Fruit fly (Drosophila melanogaster): Measurements from ENCODE around the gene CG31253.

Gene CG31253

DNA sequence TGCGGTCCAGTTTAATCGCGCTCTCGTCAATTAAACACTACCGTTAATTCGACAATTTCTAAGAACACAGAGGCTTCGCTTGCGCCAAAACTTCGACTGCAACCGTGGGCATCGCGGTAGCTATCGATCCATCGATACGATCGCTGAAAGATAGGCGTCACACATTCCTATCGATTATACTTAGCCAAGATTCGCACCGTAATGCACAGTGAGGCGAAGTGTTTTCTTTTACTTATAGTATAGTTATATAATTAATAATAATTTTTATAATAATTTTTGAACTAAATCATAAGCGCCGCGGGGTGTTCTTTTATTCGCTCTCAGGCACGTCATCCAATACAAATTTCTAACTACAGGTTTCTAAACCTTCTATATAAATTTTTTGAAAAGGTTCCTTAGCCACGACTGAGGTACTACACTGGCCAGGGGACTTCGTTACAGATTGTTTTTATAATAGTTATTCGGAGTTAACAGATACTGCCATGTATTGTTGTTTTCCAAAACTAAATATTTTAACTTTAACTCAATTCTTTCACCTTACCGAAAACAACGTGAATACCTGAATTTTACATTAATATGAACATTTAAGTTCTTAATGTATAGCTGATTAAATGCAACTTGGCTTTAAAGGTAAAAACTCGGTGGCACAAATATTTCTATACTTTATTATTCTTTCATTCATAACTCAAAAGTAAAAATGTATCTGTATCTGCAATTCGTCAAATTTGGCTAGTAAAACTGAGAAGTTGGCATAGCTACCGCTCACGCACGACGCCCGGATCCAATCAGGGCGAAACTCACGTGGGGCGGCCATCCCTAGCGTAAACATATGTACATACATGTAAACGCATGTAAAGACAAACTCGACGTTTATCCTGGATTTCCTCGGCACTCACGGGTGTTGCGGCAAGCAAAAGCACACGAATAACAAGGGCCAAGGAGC, 22.4 kb downstream of the CG31253 start, which contains the start of the genes NSD and BOD1 (continued):
- no peak for TF ChIP-seq Nf-YA (GFP tag; IDR thresholded peaks at IDR 0.05)
- no peak for TF ChIP-seq CG6254 (GFP tag; optimal IDR thresholded peaks at IDR 0.05)
- peak; percentile 51 for TF ChIP-seq CG17186 (GFP tag; optimal IDR thresholded peaks at IDR 0.05)
- TF ChIP-seq CG9876 (GFP tag; optimal IDR thresholded peaks at IDR 0.05), result peak; percentile 2
- TF ChIP-seq CG3726 (GFP tag; IDR thresholded peaks at IDR 0.05), result peak; percentile 50; the same call in 1 of the 3 replicates
- no peak for TF ChIP-seq luna (GFP tag; optimal IDR thresholded peaks at IDR 0.05)
- no peak for TF ChIP-seq org-1 (GFP tag; optimal IDR thresholded peaks at IDR 0.05)
- peak; percentile 68 for TF ChIP-seq ssp (GFP tag; IDR thresholded peaks at IDR 0.05)
- peak; percentile 85 for TF ChIP-seq Scr (GFP tag; IDR thresholded peaks at IDR 0.05; ENCODE audit: partially characterized antibody)
- no peak for TF ChIP-seq CG1792 (GFP tag; optimal IDR thresholded peaks at IDR 0.05)
- no peak for TF ChIP-seq Kr (GFP tag; optimal IDR thresholded peaks at IDR 0.05)
- TF ChIP-seq Atf6 (GFP tag; IDR thresholded peaks at IDR 0.05), result no peak
- TF ChIP-seq E2f2 (GFP tag; IDR thresholded peaks at IDR 0.05), result peak; percentile 66
- no peak for TF ChIP-seq Atf-2 (GFP tag; optimal IDR thresholded peaks at IDR 0.05)
- peak; percentile 40 for TF ChIP-seq Sox102F (GFP tag; optimal IDR thresholded peaks at IDR 0.05)
- no peak for TF ChIP-seq h (optimal IDR thresholded peaks at IDR 0.05)
- peak; percentile 85 for TF ChIP-seq Med (GFP tag)
- TF ChIP-seq D19A (tag; optimal IDR thresholded peaks at IDR 0.05), result no peak
- TF ChIP-seq Nf-YB (GFP tag; optimal IDR thresholded peaks at IDR 0.05), result no peak
- TF ChIP-seq CG6654 (GFP tag; optimal IDR thresholded peaks at IDR 0.05), result no peak
- TF ChIP-seq CG2120 (GFP tag; optimal IDR thresholded peaks at IDR 0.05), result peak; percentile 44
- no peak for TF ChIP-seq Spps (tag; optimal IDR thresholded peaks at IDR 0.05)
- peak; percentile 24 for TF ChIP-seq Dip3 (GFP tag; optimal IDR thresholded peaks at IDR 0.05)
- no peak for TF ChIP-seq twi (tag; optimal IDR thresholded peaks at IDR 0.05)
- peak; percentile 63; the same call in 1 of the 2 replicates for TF ChIP-seq CG14014 (GFP tag; IDR thresholded peaks at IDR 0.05)
- TF ChIP-seq pfk (GFP tag; optimal IDR thresholded peaks at IDR 0.05), result no peak
- peak; percentile 54 for TF ChIP-seq CG9437 (GFP tag; optimal IDR thresholded peaks at IDR 0.05)
- TF ChIP-seq Ada2b (GFP tag; IDR thresholded peaks at IDR 0.05), result peak; percentile 66
- TF ChIP-seq sd (tag; optimal IDR thresholded peaks at IDR 0.05), result no peak
- peak; percentile 33; the same call in 1 of the 2 replicates for TF ChIP-seq gt (GFP tag; IDR thresholded peaks at IDR 0.05)
- peak; percentile 34; the same call in 1 of the 2 replicates for TF ChIP-seq CG5953 (GFP tag; IDR thresholded peaks at IDR 0.05)
- peak; percentile 12 for TF ChIP-seq HLH54F (GFP tag; optimal IDR thresholded peaks at IDR 0.05)
- TF ChIP-seq Optix (GFP tag; IDR thresholded peaks at IDR 0.05), result peak; percentile 55; the same call in 1 of the 3 replicates
- TF ChIP-seq grn (GFP tag; optimal IDR thresholded peaks at IDR 0.05), result no peak
- no peak for TF ChIP-seq CG18011 (GFP tag; optimal IDR thresholded peaks at IDR 0.05)
- peak; percentile 81 for TF ChIP-seq sisA (GFP tag; IDR thresholded peaks at IDR 0.05)
- TF ChIP-seq tx (GFP tag; optimal IDR thresholded peaks at IDR 0.05), result no peak
- no peak for TF ChIP-seq scrt (GFP tag; optimal IDR thresholded peaks at IDR 0.05)
- no peak for TF ChIP-seq rib (GFP tag; IDR thresholded peaks at IDR 0.05)
- TF ChIP-seq CG12769 (tag; optimal IDR thresholded peaks at IDR 0.05), result no peak
- peak; percentile 55 for TF ChIP-seq CG9727 (GFP tag; optimal IDR thresholded peaks at IDR 0.05)
- TF ChIP-seq HLHmδ (GFP tag; optimal IDR thresholded peaks at IDR 0.05), result no peak
- peak; percentile 4 for TF ChIP-seq dm (GFP tag; optimal IDR thresholded peaks at IDR 0.05)
- TF ChIP-seq Elba2 (GFP tag; optimal IDR thresholded peaks at IDR 0.05), result no peak
- peak; percentile 85 for TF ChIP-seq CG13287 (GFP tag; IDR thresholded peaks at IDR 0.05; ENCODE audit: partially characterized antibody)
- TF ChIP-seq CG12659 (GFP tag; optimal IDR thresholded peaks at IDR 0.05), result peak; percentile 47
- no peak for TF ChIP-seq btn (GFP tag; optimal IDR thresholded peaks at IDR 0.05)
- no peak for TF ChIP-seq CG33557 (GFP tag; optimal IDR thresholded peaks at IDR 0.05)
- peak; percentile 98 for TF ChIP-seq Opbp (GFP tag; IDR thresholded peaks at IDR 0.05; ENCODE audit: partially characterized antibody)
